Fruit fly (Drosophila melanogaster) whole organism, embryonic: ENCODE data around the gene cac.

ENCODE experiments used
- Aef1 ChIP-seq: fragments of 200-800 bp; sonication (Bioruptor generic); IDR thresholded peaks from 3 replicates; pipeline ENCODE4 v1.3.6; 2022; ENCODE audit warnings: missing biosample characterization, missing genetic modification characterization
- Awh ChIP-seq: fragments of 200-800 bp; sonication (Bioruptor generic); IDR thresholded peaks from 2 replicates; pipeline ENCODE4, ENCODE4 v1.3.6; 2022; ENCODE audit warnings: missing biosample characterization, missing genetic modification characterization
- Bgb ChIP-seq: fragments of 200-800 bp; sonication (Bioruptor generic); IDR thresholded peaks from 2 replicates; pipeline ENCODE4 v1.3.6; 2022; ENCODE audit warnings: missing biosample characterization, missing genetic modification characterization; ENCODE audit not compliant: partially characterized antibody
- CG10543 ChIP-seq: fragments of 200-800 bp; sonication (Bioruptor generic); optimal IDR thresholded peaks from 3 replicates; lab custom pipeline; 2017; ENCODE audit warnings: missing biosample characterization, mild to moderate bottlenecking, missing genetic modification characterization, moderate library complexity
- CG10654 ChIP-seq: fragments of 200-800 bp; sonication (Bioruptor generic); optimal IDR thresholded peaks from 2 replicates; lab custom pipeline; 2016; ENCODE audit warnings: missing biosample characterization, missing genetic modification characterization
- CG10959 ChIP-seq: fragments of 200-800 bp; sonication (Bioruptor generic); IDR thresholded peaks from 2 replicates; pipeline ENCODE4 v1.3.6; 2022; ENCODE audit warnings: missing biosample characterization, missing genetic modification characterization
- CG11560 ChIP-seq: fragments of 200-800 bp; sonication (Bioruptor generic); IDR thresholded peaks from 3 replicates; pipeline ENCODE4 v1.3.6; 2022; ENCODE audit warnings: missing biosample characterization, missing genetic modification characterization
- CG14710 ChIP-seq: fragments of 200-800 bp; sonication (Bioruptor generic); optimal IDR thresholded peaks from 3 replicates; lab custom pipeline; 2019; ENCODE audit warnings: missing biosample characterization, mild to moderate bottlenecking, missing genetic modification characterization, moderate library complexity
- CG15269 ChIP-seq: fragments of 200-800 bp; sonication (Bioruptor generic); optimal IDR thresholded peaks from 2 replicates; lab custom pipeline; 2018; ENCODE audit warnings: missing biosample characterization, mild to moderate bottlenecking, missing genetic modification characterization, moderate library complexity
- CG15601 ChIP-seq: fragments of 200-800 bp; sonication (Bioruptor generic); optimal IDR thresholded peaks from 3 replicates; lab custom pipeline; 2019; ENCODE audit warnings: missing biosample characterization, mild to moderate bottlenecking, missing genetic modification characterization, moderate library complexity
- CG16813 ChIP-seq: fragments of 200-800 bp; sonication (Bioruptor generic); IDR thresholded peaks from 3 replicates; pipeline ENCODE4 v1.3.6; 2022; ENCODE audit warnings: missing biosample characterization, missing genetic modification characterization; ENCODE audit not compliant: partially characterized antibody
- CG17568 ChIP-seq: fragments of 200-800 bp; sonication (Bioruptor generic); optimal IDR thresholded peaks from 2 replicates; lab custom pipeline; 2018; ENCODE audit warnings: missing biosample characterization, mild to moderate bottlenecking, missing genetic modification characterization, moderate library complexity
- CG17912 ChIP-seq: fragments of 200-800 bp; sonication (Bioruptor generic); optimal IDR thresholded peaks from 2 replicates; lab custom pipeline; 2018; ENCODE audit warnings: missing biosample characterization, mild to moderate bottlenecking, missing genetic modification characterization
- CG18011 ChIP-seq: fragments of 200-800 bp; sonication (Bioruptor generic); optimal IDR thresholded peaks from 2 replicates; lab custom pipeline; 2017; ENCODE audit warnings: missing biosample characterization, missing genetic modification characterization, mild to moderate bottlenecking, moderate library complexity, missing genotype
- CG2116 ChIP-seq: fragments of 200-800 bp; sonication (Bioruptor generic); optimal IDR thresholded peaks from 3 replicates; lab custom pipeline; 2018; ENCODE audit warnings: missing biosample characterization, mild to moderate bottlenecking, missing genetic modification characterization
- CG2712 ChIP-seq: fragments of 200-800 bp; optimal IDR thresholded peaks from 3 replicates; lab custom pipeline; 2019; ENCODE audit warnings: missing biosample characterization, mild to moderate bottlenecking, missing genetic modification characterization, moderate library complexity
- CG31441 ChIP-seq: fragments of 200-800 bp; sonication (Bioruptor generic); IDR thresholded peaks from 2 replicates; pipeline ENCODE4 v1.3.6; 2022; ENCODE audit warnings: missing biosample characterization, missing genetic modification characterization
- CG3995 ChIP-seq: fragments of 200-800 bp; sonication (Bioruptor generic); optimal IDR thresholded peaks from 3 replicates; lab custom pipeline; 2016; ENCODE audit warnings: missing biosample characterization, missing genetic modification characterization
- CG4707 ChIP-seq: fragments of 200-800 bp; sonication (Bioruptor generic); optimal IDR thresholded peaks from 2 replicates; lab custom pipeline; 2018; ENCODE audit warnings: missing biosample characterization, mild to moderate bottlenecking, missing genetic modification characterization, moderate library complexity
- CG6175 ChIP-seq: fragments of 200-800 bp; sonication (Bioruptor generic); IDR thresholded peaks from 3 replicates; pipeline ENCODE4 v1.3.6; 2022; ENCODE audit warnings: missing biosample characterization, missing genetic modification characterization
- CG6254 ChIP-seq: fragments of 200-800 bp; sonication (Bioruptor generic); optimal IDR thresholded peaks from 3 replicates; lab custom pipeline; 2017; ENCODE audit warnings: mild to moderate bottlenecking, missing biosample characterization, missing genetic modification reagents, missing genetic modification characterization
- CG6854 ChIP-seq: fragments of 200-800 bp; sonication (Bioruptor generic); optimal IDR thresholded peaks from 3 replicates; lab custom pipeline; 2017; ENCODE audit warnings: missing biosample characterization, mild to moderate bottlenecking, missing genetic modification characterization
- CG7556 ChIP-seq: fragments of 200-800 bp; sonication (Bioruptor generic); optimal IDR thresholded peaks from 2 replicates; lab custom pipeline; 2017; ENCODE audit warnings: missing biosample characterization, mild to moderate bottlenecking, missing genetic modification characterization
- CG7928 ChIP-seq: fragments of 200-800 bp; sonication (Bioruptor generic); optimal IDR thresholded peaks from 2 replicates; lab custom pipeline; 2017; ENCODE audit warnings: missing biosample characterization, mild to moderate bottlenecking, missing genetic modification characterization
- CG9727 ChIP-seq: fragments of 200-800 bp; sonication (Bioruptor generic); optimal IDR thresholded peaks from 3 replicates; lab custom pipeline; 2017; ENCODE audit warnings: missing biosample characterization, mild to moderate bottlenecking, missing genetic modification characterization
- CoRest ChIP-seq: fragments of 200-800 bp; sonication (Bioruptor generic); optimal IDR thresholded peaks from 3 replicates; lab custom pipeline; 2018; ENCODE audit warnings: missing biosample characterization, mild to moderate bottlenecking, missing genetic modification characterization, moderate library complexity
- CrebB ChIP-seq: fragments of 200-800 bp; sonication (Bioruptor generic); optimal IDR thresholded peaks from 3 replicates; lab custom pipeline; 2018; ENCODE audit warnings: missing biosample characterization, mild to moderate bottlenecking, missing genetic modification characterization
- Dbx ChIP-seq: fragments of 200-800 bp; sonication (Bioruptor generic); IDR thresholded peaks from 3 replicates; pipeline ENCODE4 v1.3.6; 2022; ENCODE audit warnings: missing biosample characterization, missing genetic modification characterization
- E2f2 ChIP-seq: fragments of 200-800 bp; sonication (Bioruptor generic); IDR thresholded peaks from 2 replicates; pipeline ENCODE4 v1.3.6; 2022; ENCODE audit warnings: missing biosample characterization, missing genetic modification characterization
- NC2α ChIP-seq: fragments of 200-800 bp; sonication (Bioruptor generic); optimal IDR thresholded peaks from 2 replicates; lab custom pipeline; 2016; ENCODE audit warnings: missing biosample characterization, missing genetic modification characterization
- PHDP ChIP-seq: fragments of 200-800 bp; sonication (Bioruptor generic); optimal IDR thresholded peaks from 3 replicates; lab custom pipeline; 2018; ENCODE audit warnings: missing biosample characterization, mild to moderate bottlenecking, missing genetic modification characterization, moderate library complexity
- Side ChIP-seq: fragments of 200-800 bp; sonication (Bioruptor generic); optimal IDR thresholded peaks from 2 replicates; lab custom pipeline; 2016; ENCODE audit warnings: missing biosample characterization, missing genetic modification characterization
- Taf1 ChIP-seq: fragments of 200-800 bp; sonication (Bioruptor generic); IDR thresholded peaks from 2 replicates; pipeline ENCODE4 v1.3.6; 2022; ENCODE audit warnings: missing biosample characterization, missing genetic modification characterization
- Usf ChIP-seq: fragments of 200-800 bp; sonication (Bioruptor generic); optimal IDR thresholded peaks from 2 replicates; lab custom pipeline; 2017; ENCODE audit warnings: missing genotype, missing biosample characterization, missing genetic modification characterization
- dimm ChIP-seq: fragments of 200-800 bp; sonication (Bioruptor generic); IDR thresholded peaks from 2 replicates; pipeline ENCODE4 v1.3.6; 2022; ENCODE audit warnings: missing biosample characterization, missing genetic modification characterization
- dm ChIP-seq: fragments of 200-800 bp; sonication (Bioruptor generic); optimal IDR thresholded peaks from 3 replicates; lab custom pipeline; 2016; ENCODE audit warnings: missing biosample characterization, missing genetic modification characterization
- exex ChIP-seq: fragments of 200-800 bp; sonication (Bioruptor generic); optimal IDR thresholded peaks from 4 replicates; lab custom pipeline; 2018; ENCODE audit warnings: missing biosample characterization, mild to moderate bottlenecking, missing genetic modification characterization, moderate library complexity
- fd96Cb ChIP-seq: fragments of 200-800 bp; sonication (Bioruptor generic); optimal IDR thresholded peaks from 2 replicates; lab custom pipeline; 2018; ENCODE audit warnings: missing biosample characterization, mild to moderate bottlenecking, missing genetic modification characterization, moderate library complexity
- gcm ChIP-seq: fragments of 200-800 bp; sonication (Bioruptor generic); optimal IDR thresholded peaks from 2 replicates; lab custom pipeline; 2019; ENCODE audit warnings: missing biosample characterization, mild to moderate bottlenecking, missing genetic modification characterization, moderate library complexity
- gcm2 ChIP-seq: fragments of 200-800 bp; sonication (Bioruptor generic); optimal IDR thresholded peaks from 2 replicates; lab custom pipeline; 2016; ENCODE audit warnings: missing biosample characterization, missing genetic modification characterization
- insv ChIP-seq, 2 experiments: fragments of 200-800 bp; sonication (Bioruptor generic); optimal IDR thresholded peaks; 3 replicates each; lab custom pipeline; 2016 to 2018; ENCODE audit warnings: missing biosample characterization in 2 of 2, missing genetic modification characterization in 2 of 2
- inv ChIP-seq: fragments of 200-800 bp; sonication (Bioruptor generic); IDR thresholded peaks from 2 replicates; pipeline ENCODE4 v1.3.6; 2022; ENCODE audit warnings: missing biosample characterization, missing genetic modification characterization; ENCODE audit not compliant: partially characterized antibody
- jumu ChIP-seq: fragments of 200-800 bp; sonication (Bioruptor generic); optimal IDR thresholded peaks from 3 replicates; lab custom pipeline; 2016; ENCODE audit warnings: missing biosample characterization, missing genetic modification characterization
- p53 ChIP-seq: fragments of 200-800 bp; sonication (Bioruptor generic); optimal IDR thresholded peaks from 2 replicates; lab custom pipeline; 2016; ENCODE audit warnings: missing biosample characterization, missing genetic modification characterization
- prd ChIP-seq, 3 experiments: fragments of >200 bp in 2 of 3; fragments of 200-800 bp in 1 of 3; sonication (Bioruptor generic) in 1 of 3; optimal IDR thresholded peaks in 2 of 3; IDR thresholded peaks in 1 of 3; 2 replicates in 2 of 3; 3 replicates in 1 of 3; pipeline versions ENCODE4 v1.3.6 to Lab custom; 2017 to 2022; ENCODE audit warnings: missing biosample characterization in 1 of 3, missing genetic modification characterization in 1 of 3
- pros ChIP-seq: fragments of 200-800 bp; sonication (Bioruptor generic); optimal IDR thresholded peaks from 3 replicates; lab custom pipeline; 2019; ENCODE audit warnings: missing biosample characterization, mild to moderate bottlenecking, missing genetic modification characterization, moderate library complexity
- unc-4 ChIP-seq: fragments of 200-800 bp; sonication (Bioruptor generic); IDR thresholded peaks from 2 replicates; pipeline ENCODE4 v1.3.6; 2022; ENCODE audit warnings: missing biosample characterization, missing genetic modification characterization; ENCODE audit not compliant: partially characterized antibody
- yki ChIP-seq: fragments of >200 bp; optimal IDR thresholded peaks from 3 replicates; lab custom pipeline; 2018
- zfh1 ChIP-seq: fragments of 200-800 bp; sonication (Bioruptor generic); IDR thresholded peaks from 3 replicates; pipeline ENCODE4 v1.3.6; 2022; ENCODE audit warnings: missing biosample characterization, missing genetic modification characterization
- zfh2 ChIP-seq: fragments of 200-800 bp; sonication (Bioruptor generic); optimal IDR thresholded peaks from 2 replicates; lab custom pipeline; 2016; ENCODE audit warnings: missing biosample characterization, missing genetic modification characterization

cac gene

DNA sequence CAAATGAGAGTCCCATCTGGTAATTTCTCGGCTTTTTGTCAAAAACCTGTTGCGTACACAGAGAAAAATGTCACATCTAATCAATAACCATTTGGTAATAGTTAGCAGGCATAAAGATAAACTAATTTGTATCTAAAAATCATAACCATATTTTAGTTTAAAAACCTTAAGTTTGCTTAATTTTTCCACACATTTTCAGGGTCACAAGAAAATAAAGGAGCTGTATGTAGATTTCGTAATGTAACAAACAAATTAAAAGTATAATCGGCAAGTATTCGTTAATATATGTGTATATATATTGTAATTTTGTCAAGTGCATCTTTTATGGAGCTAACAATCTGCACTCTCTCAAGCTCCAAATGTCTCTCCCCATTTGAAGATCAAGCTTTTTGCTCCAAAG, 63.9 kb downstream of the cac start (continued):
- TF ChIP-seq CG4707 (GFP tag; lab: Kevin White, UChicago): peak; percentile 76
- peak; percentile 63 for TF ChIP-seq CG7928 (GFP tag; lab: Kevin White, UChicago)
- peak; percentile 93 for TF ChIP-seq CG15269 (tag; lab: Kevin White, UChicago)
- TF ChIP-seq CG7556 (GFP tag; lab: Kevin White, UChicago): peak; percentile 90
- TF ChIP-seq CG6254 (GFP tag; lab: Kevin White, UChicago): peak; percentile 74
- peak; percentile 83 for TF ChIP-seq CG9727
- TF ChIP-seq insv (GFP tag; optimal IDR thresholded peaks at IDR 0.05; lab: Kevin White, UChicago): peak in 1 of 2 experiments; percentile 58
- TF ChIP-seq CG11560 (tag; lab: Robert Waterston, UW): peak; percentile 68
- no peak for TF ChIP-seq unc-4 (GFP tag; lab: Robert Waterston, UW)
- TF ChIP-seq Bgb (GFP tag; lab: Robert Waterston, UW): no peak
- TF ChIP-seq zfh1 (GFP tag; lab: Robert Waterston, UW): peak; percentile 87
- TF ChIP-seq CG17912 (GFP tag; lab: Kevin White, UChicago): peak; percentile 24
- peak; percentile 86 for TF ChIP-seq CG10543 (GFP tag; lab: Kevin White, UChicago)
- peak; percentile 91 for TF ChIP-seq CG15601
- peak; percentile 86 for TF ChIP-seq CrebB
- peak; percentile 89 for TF ChIP-seq CG14710
- peak; percentile 62 for TF ChIP-seq Side (GFP tag; lab: Kevin White, UChicago)
- TF ChIP-seq CG16813: no peak
- TF ChIP-seq CG17568 (GFP tag; lab: Kevin White, UChicago): peak; percentile 86
- TF ChIP-seq Aef1: peak; percentile 77
- no peak for TF ChIP-seq gcm2 (GFP tag; lab: Kevin White, UChicago)
- peak; percentile 79 for TF ChIP-seq CG10654 (GFP tag; lab: Kevin White, UChicago)
- peak; percentile 73 for TF ChIP-seq E2f2 (GFP tag; lab: Robert Waterston, UW)
- peak; percentile 22 for TF ChIP-seq CG3995 (GFP tag; lab: Kevin White, UChicago)
- peak; percentile 46 for TF ChIP-seq jumu (GFP tag; lab: Kevin White, UChicago)
- peak; percentile 82; the same call in 2 of the 3 replicates for TF ChIP-seq CG6175 (GFP tag; lab: Robert Waterston, UW)
- TF ChIP-seq yki (lab: Kevin White, UChicago): no peak
- peak; percentile 94 for TF ChIP-seq PHDP
- peak; percentile 67 for TF ChIP-seq dimm (GFP tag; lab: Robert Waterston, UW)
- peak; percentile 32 for TF ChIP-seq NC2α (GFP tag; lab: Kevin White, UChicago)
- TF ChIP-seq CG18011 (GFP tag; lab: Kevin White, UChicago): peak; percentile 64
- TF ChIP-seq p53 (GFP tag; lab: Kevin White, UChicago): no peak
- peak; percentile 77 for TF ChIP-seq Taf1
- TF ChIP-seq CG31441 (GFP tag; lab: Robert Waterston, UW): peak; percentile 96
- TF ChIP-seq Dbx (GFP tag; lab: Robert Waterston, UW): peak; percentile 86
- TF ChIP-seq CG2712 (tag; lab: Kevin White, UChicago): peak; percentile 96
- TF ChIP-seq Awh (GFP tag; lab: Robert Waterston, UW): peak; percentile 83
- peak; percentile 65 for TF ChIP-seq exex
- peak; percentile 81 for TF ChIP-seq CG6854 (GFP tag; lab: Kevin White, UChicago)
- TF ChIP-seq fd96Cb (tag; lab: Kevin White, UChicago): peak; percentile 92
- peak; percentile 58 for TF ChIP-seq zfh2 (GFP tag; lab: Kevin White, UChicago)
- TF ChIP-seq CG10959 (GFP tag; lab: Robert Waterston, UW): peak; percentile 61; the same call in 1 of the 2 replicates
- peak; percentile 32 for TF ChIP-seq pros (GFP tag; lab: Kevin White, UChicago)
- peak; percentile 96 for TF ChIP-seq CoRest (tag; lab: Kevin White, UChicago)
- TF ChIP-seq prd (optimal IDR thresholded peaks at IDR 0.05; lab: Kevin White, UChicago): no peak
- TF ChIP-seq prd (GFP tag; IDR thresholded peaks at IDR 0.05; lab: Robert Waterston, UW): peak; percentile 90
- TF ChIP-seq inv: no peak
- TF ChIP-seq dm: peak; percentile 58
- TF ChIP-seq Usf (GFP tag; lab: Kevin White, UChicago): peak; percentile 68
- TF ChIP-seq CG2116 (GFP tag; lab: Kevin White, UChicago): peak; percentile 63
- TF ChIP-seq gcm (GFP tag; lab: Kevin White, UChicago): peak; percentile 86
